Fruit fly (Drosophila melanogaster): Measurements from ENCODE around the gene Pp4-19C.

DNA sequence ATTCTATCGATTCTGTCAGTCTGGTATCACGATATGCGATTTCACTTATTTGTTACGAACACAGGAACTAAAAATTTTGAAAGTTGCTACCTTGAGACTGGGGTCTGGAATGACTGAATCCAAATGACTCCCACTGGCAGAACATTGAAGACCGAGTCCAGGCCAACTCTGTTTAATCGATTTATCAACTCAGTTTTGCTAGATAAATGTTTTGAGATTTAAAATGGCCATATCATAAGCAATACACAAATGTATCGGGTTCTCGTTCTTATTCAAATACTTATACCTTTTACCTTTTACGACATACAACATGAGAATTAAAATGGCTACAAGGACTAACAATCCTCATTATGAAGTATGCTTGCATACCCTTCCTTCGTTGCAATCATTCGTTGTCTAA is 47.4 kb downstream of the Pp4-19C start, which contains the start of gene CG12679:
- TF ChIP-seq psq (GFP tag; optimal IDR thresholded peaks at IDR 0.05) (no peak), OdsH (GFP tag; optimal IDR thresholded peaks at IDR 0.05) (no peak), Hr78 (GFP tag; optimal IDR thresholded peaks at IDR 0.05) (no peak), lola (GFP tag; optimal IDR thresholded peaks at IDR 0.05) (no peak)
